Worm (Caenorhabditis elegans) whole organism, L2 larva: ENCODE results near the gene tag-290.

Experiments used
- C34F6.9 ChIP-seq: fragments of 150-350 bp; optimal IDR thresholded peaks from 2 replicates; lab custom pipeline; 2014; ENCODE audit warnings: missing biosample characterization, missing genetic modification characterization
- F13H6.1 ChIP-seq: sonication (generic microtip); optimal IDR thresholded peaks from 2 replicates; lab custom pipeline; 2016; ENCODE audit warnings: missing genetic modification characterization, missing compliant biosample characterization
- Y55F3AM.14 ChIP-seq: fragments of 200-800 bp; sonication (Bioruptor generic); optimal IDR thresholded peaks from 2 replicates; lab custom pipeline; 2018; ENCODE audit warnings: mild to moderate bottlenecking, missing genetic modification characterization, missing compliant biosample characterization
- ZK546.5 ChIP-seq: sonication (generic microtip); optimal IDR thresholded peaks from 2 replicates; lab custom pipeline; 2017; ENCODE audit warnings: missing biosample characterization, missing genetic modification characterization
- aly-2 ChIP-seq: fragments of 150-350 bp; optimal IDR thresholded peaks from 2 replicates; lab custom pipeline; 2014; ENCODE audit warnings: missing biosample characterization, missing genetic modification characterization
- blmp-1 ChIP-seq: sonication (generic microtip); optimal IDR thresholded peaks from 2 replicates; lab custom pipeline; 2017; ENCODE audit warnings: missing genetic modification characterization, mild to moderate bottlenecking, missing compliant biosample characterization, antibody characterized with exemption, moderate library complexity; ENCODE audit not compliant: insufficient read depth
- crh-2 ChIP-seq: sonication (generic microtip); optimal IDR thresholded peaks from 2 replicates; lab custom pipeline; 2017; ENCODE audit warnings: missing biosample characterization, missing genetic modification characterization
- elt-1 ChIP-seq: fragments of 150-350 bp; optimal IDR thresholded peaks from 2 replicates; lab custom pipeline; 2014; ENCODE audit warnings: missing biosample characterization, missing genetic modification characterization
- elt-3 ChIP-seq: sonication (generic microtip); optimal IDR thresholded peaks from 2 replicates; lab custom pipeline; 2017; ENCODE audit warnings: missing biosample characterization, missing genetic modification characterization
- gmeb-1 ChIP-seq: fragments of 150-350 bp; optimal IDR thresholded peaks from 2 replicates; lab custom pipeline; 2014; ENCODE audit warnings: missing biosample characterization, missing genetic modification characterization
- lin-11 ChIP-seq: fragments of 150-350 bp; sonication (generic microtip); optimal IDR thresholded peaks from 2 replicates; lab custom pipeline; 2014; ENCODE audit warnings: missing biosample characterization, missing genetic modification characterization, inconsistent platforms, mixed read lengths
- lin-13 ChIP-seq: fragments of 150-350 bp; optimal IDR thresholded peaks from 2 replicates; lab custom pipeline; 2014; ENCODE audit warnings: missing biosample characterization, missing genetic modification reagents, missing genetic modification characterization
- lsy-2 ChIP-seq, 2 experiments: fragments of 150-350 bp in 1 of 2; sonication (generic microtip) in 1 of 2; optimal IDR thresholded peaks; 2 replicates each; lab custom pipeline; 2014 to 2017; ENCODE audit warnings: missing biosample characterization in 2 of 2, missing genetic modification characterization in 2 of 2
- mab-5 ChIP-seq: fragments of 150-350 bp; optimal IDR thresholded peaks from 2 replicates; lab custom pipeline; 2014; ENCODE audit warnings: missing biosample characterization, missing genetic modification characterization
- mbf-1 ChIP-seq: sonication (generic microtip); optimal IDR thresholded peaks from 2 replicates; lab custom pipeline; 2017; ENCODE audit warnings: missing biosample characterization, missing genetic modification characterization
- nhr-10 ChIP-seq: sonication (generic microtip); optimal IDR thresholded peaks from 2 replicates; lab custom pipeline; 2017; ENCODE audit warnings: missing biosample characterization, missing genetic modification characterization
- nhr-11 ChIP-seq: fragments of 150-350 bp; optimal IDR thresholded peaks from 2 replicates; lab custom pipeline; 2014; ENCODE audit warnings: missing biosample characterization, missing genetic modification characterization
- nhr-12 ChIP-seq: fragments of 150-350 bp; optimal IDR thresholded peaks from 2 replicates; lab custom pipeline; 2014; ENCODE audit warnings: missing biosample characterization, missing genetic modification characterization
- nhr-129 ChIP-seq: fragments of 150-350 bp; optimal IDR thresholded peaks from 2 replicates; lab custom pipeline; 2014; ENCODE audit warnings: missing biosample characterization, missing genetic modification characterization
- nhr-23 ChIP-seq: fragments of 150-350 bp; optimal IDR thresholded peaks from 2 replicates; lab custom pipeline; 2014; ENCODE audit warnings: missing biosample characterization, missing genetic modification reagents, missing genetic modification characterization
- nhr-237 ChIP-seq: fragments of 150-350 bp; optimal IDR thresholded peaks from 2 replicates; lab custom pipeline; 2014; ENCODE audit warnings: missing biosample characterization, missing genetic modification characterization
- nhr-6 ChIP-seq: fragments of 150-350 bp; optimal IDR thresholded peaks from 2 replicates; lab custom pipeline; 2014; ENCODE audit warnings: missing biosample characterization, missing genetic modification characterization
- peb-1 ChIP-seq: fragments of 150-350 bp; optimal IDR thresholded peaks from 2 replicates; lab custom pipeline; 2014; ENCODE audit warnings: missing biosample characterization, missing genetic modification characterization
- skn-1 ChIP-seq: sonication (generic microtip); optimal IDR thresholded peaks from 2 replicates; lab custom pipeline; 2017; ENCODE audit warnings: missing biosample characterization, missing genetic modification characterization
- sma-3 ChIP-seq: sonication (generic microtip); optimal IDR thresholded peaks from 2 replicates; lab custom pipeline; 2016; ENCODE audit warnings: missing genetic modification reagents, missing genetic modification characterization, missing compliant biosample characterization
- sma-9 ChIP-seq, 2 experiments: fragments of 150-350 bp in 1 of 2; sonication (generic microtip) in 1 of 2; optimal IDR thresholded peaks; 2 replicates each; lab custom pipeline; 2014 to 2016; ENCODE audit warnings: missing genetic modification characterization in 2 of 2, mild to moderate bottlenecking in 1 of 2, missing biosample characterization in 1 of 2, missing compliant biosample characterization in 1 of 2, missing genetic modification reagents in 1 of 2, moderate library complexity in 1 of 2
- unc-39 ChIP-seq: fragments of 150-350 bp; optimal IDR thresholded peaks from 2 replicates; lab custom pipeline; 2014; ENCODE audit warnings: missing biosample characterization, missing genetic modification characterization
- unc-55 ChIP-seq: fragments of 150-350 bp; sonication (generic microtip); optimal IDR thresholded peaks from 3 replicates; lab custom pipeline; 2014; ENCODE audit warnings: missing biosample characterization, missing genetic modification reagents, missing genetic modification characterization
- unc-62 ChIP-seq: fragments of 150-350 bp; optimal IDR thresholded peaks from 2 replicates; lab custom pipeline; 2014; ENCODE audit warnings: missing biosample characterization, missing genetic modification reagents, missing genetic modification characterization
- zag-1 ChIP-seq: fragments of 150-350 bp; optimal IDR thresholded peaks from 2 replicates; lab custom pipeline; 2014; ENCODE audit warnings: missing biosample characterization, missing genetic modification characterization
- ztf-4 ChIP-seq: fragments of 150-350 bp; optimal IDR thresholded peaks from 2 replicates; lab custom pipeline; 2014; ENCODE audit warnings: missing biosample characterization, missing genetic modification characterization

tag-290 gene

DNA sequence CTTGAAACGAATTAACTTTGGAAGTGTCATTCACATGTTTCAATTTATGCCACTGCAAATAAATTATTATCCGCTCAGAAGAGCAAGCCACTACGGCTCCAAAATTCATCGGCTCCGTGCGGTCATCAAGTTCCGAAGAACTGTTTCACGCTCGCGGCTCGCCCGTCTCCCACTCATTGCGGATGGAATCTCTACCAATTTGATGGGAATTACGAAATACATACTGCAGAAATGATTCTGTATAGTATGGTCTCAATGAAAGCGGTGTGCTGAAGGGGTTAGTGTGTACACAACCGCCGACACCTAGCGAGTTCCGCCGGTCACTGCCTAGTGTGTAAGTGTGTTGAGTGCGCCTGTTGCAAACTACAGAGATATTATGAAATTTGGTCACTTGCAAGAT is 28.0 kb upstream of the tag-290 start (continued):
- TF ChIP-seq nhr-23 (tag; lab: Kevin White, UChicago): no peak
- TF ChIP-seq unc-55 (GFP tag; lab: Kevin White, UChicago): no peak
- TF ChIP-seq C34F6.9 (tag; lab: Kevin White, UChicago): no peak
- TF ChIP-seq elt-3 (tag; lab: Kevin White, UChicago): no peak
- no peak for TF ChIP-seq nhr-237 (tag; lab: Kevin White, UChicago)
- peak; percentile 84 for TF ChIP-seq sma-9 (GFP tag; optimal IDR thresholded peaks at IDR 0.05; lab: Kevin White, UChicago)
- TF ChIP-seq sma-9 (tag; optimal IDR thresholded peaks at IDR 0.05; lab: Kevin White, UChicago): no peak
- no peak for TF ChIP-seq aly-2 (tag; lab: Kevin White, UChicago)
- TF ChIP-seq nhr-11 (tag; lab: Kevin White, UChicago): no peak
- peak; percentile 75 for TF ChIP-seq sma-3 (GFP tag; lab: Kevin White, UChicago)
- TF ChIP-seq ZK546.5: no peak
- no peak for TF ChIP-seq lin-13 (GFP tag; lab: Kevin White, UChicago)
- TF ChIP-seq nhr-129: no peak
- TF ChIP-seq ztf-4 (tag; lab: Kevin White, UChicago): no peak
- no peak for TF ChIP-seq gmeb-1 (tag; lab: Kevin White, UChicago)
- TF ChIP-seq unc-62 (GFP tag; lab: Kevin White, UChicago): no peak
- no peak for TF ChIP-seq zag-1
- TF ChIP-seq nhr-12 (tag; lab: Kevin White, UChicago): no peak

DNA sequence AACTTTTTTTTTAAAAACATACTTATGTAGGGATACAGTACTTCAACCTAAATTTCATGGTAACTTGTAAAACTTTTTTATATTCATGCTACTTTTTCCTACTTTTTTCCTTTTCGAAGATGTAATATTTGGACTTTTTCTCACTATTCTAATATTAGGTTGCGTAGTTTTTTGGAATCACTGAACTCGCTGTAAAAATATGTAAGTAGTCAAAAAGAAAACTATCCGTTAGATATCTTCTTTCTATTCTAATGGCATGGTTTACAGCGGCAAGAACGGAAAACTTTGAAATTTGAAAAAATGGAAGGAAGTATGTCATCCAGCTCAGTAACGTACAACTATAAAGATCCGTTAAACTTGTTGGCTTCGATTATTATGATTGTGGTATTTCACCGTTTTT is 23.7 kb upstream of the tag-290 start, which contains the start of gene srx-82:
Gene srx-82 (plus strand): TSS at position 301 of the 400 bp plus-strand sequence.
- TF ChIP-seq lsy-2 (tag; optimal IDR thresholded peaks at IDR 0.05; lab: Kevin White, UChicago): no peak
- no peak for TF ChIP-seq skn-1 (tag; lab: Kevin White, UChicago)
- no peak for TF ChIP-seq elt-3 (tag; lab: Kevin White, UChicago)
- TF ChIP-seq, all 48 proteins: peak for 0

DNA sequence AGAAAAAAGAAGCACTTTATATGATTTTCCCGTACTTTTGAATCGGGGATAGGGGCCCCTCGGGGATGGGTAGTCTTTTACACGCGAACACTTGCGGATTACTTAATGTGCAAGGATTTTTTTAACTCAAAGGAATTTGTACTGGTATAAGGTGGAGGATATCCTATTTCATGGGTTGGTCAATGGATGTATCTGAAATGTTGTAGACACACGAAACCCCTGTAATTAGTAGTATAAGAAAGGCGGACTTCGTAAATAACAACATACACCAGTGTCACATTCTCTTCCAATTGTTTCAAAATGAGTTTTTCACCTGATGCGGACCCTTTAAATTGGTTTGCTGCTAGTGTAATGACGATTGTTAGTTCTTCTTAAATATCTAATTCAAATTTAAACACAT is 19.7 kb upstream of the tag-290 start, which contains the start of gene srx-80:
Gene srx-80 (plus strand): TSS at position 301 of the 400 bp plus-strand sequence.
- TF ChIP-seq nhr-12 (tag; lab: Kevin White, UChicago): no peak
- TF ChIP-seq lin-13 (GFP tag; lab: Kevin White, UChicago): no peak
- no peak for TF ChIP-seq nhr-11 (tag; lab: Kevin White, UChicago)
- no peak for TF ChIP-seq lin-11 (tag; lab: Kevin White, UChicago)
- TF ChIP-seq nhr-6: no peak
- TF ChIP-seq unc-39 (tag; lab: Kevin White, UChicago): no peak

DNA sequence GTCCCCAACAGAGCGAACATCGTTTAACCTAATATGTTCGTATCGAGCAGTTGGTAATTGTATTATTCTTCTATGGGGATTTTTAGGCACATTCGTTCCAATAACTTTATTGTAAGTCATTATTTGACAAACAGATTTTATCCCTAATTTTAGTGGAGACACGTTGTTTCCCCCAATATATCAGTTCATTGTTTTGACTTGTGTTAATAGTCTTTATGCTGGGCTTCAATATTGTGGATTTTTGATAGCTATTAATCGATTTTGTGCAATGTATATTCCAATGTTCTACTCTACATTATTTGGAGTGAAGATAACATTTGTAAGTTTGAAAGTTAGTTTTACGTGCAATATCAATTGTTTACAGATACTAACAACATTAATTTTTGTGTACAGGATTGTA is 19.2 kb upstream of the tag-290 start:
- TF ChIP-seq Y55F3AM.14 (no peak), C34F6.9 (tag; lab: Kevin White, UChicago) (no peak), elt-3 (tag; lab: Kevin White, UChicago) (no peak), lsy-2 (tag; optimal IDR thresholded peaks at IDR 0.05; lab: Kevin White, UChicago) (no peak), unc-55 (GFP tag; lab: Kevin White, UChicago) (no peak), unc-39 (tag; lab: Kevin White, UChicago) (no peak), F13H6.1 (tag; lab: Kevin White, UChicago) (no peak)

ce11 chrV:11598807-11599206 is 14.3 kb upstream of the tag-290 start, which contains the start of gene srx-84:
srx-84 (plus strand) TSS chrV:11599107.
- TF ChIP-seq nhr-12 (tag; lab: Kevin White, UChicago): no peak
- no peak for TF ChIP-seq mab-5 (tag; lab: Kevin White, UChicago)
- no peak for TF ChIP-seq elt-1 (tag; lab: Kevin White, UChicago)

DNA sequence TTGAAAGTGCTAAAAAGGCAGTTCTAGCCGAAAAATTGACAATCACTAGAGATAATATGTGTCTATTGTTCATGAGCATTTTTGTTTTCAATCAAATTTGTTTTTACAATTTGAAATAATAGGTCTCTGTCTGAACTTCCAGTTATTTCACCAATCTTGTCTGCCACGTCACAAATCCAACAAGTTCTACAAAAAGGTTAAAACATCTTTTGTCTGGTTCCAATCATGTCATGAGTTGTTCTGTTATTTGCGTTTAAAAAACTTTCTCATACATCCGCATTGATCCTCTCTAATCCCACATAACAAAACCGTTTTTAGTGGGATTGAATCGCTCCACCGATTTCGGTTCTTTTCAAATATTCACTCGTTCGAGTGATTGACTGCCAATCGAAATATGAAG is 12.3 kb upstream of the tag-290 start, which contains the start of gene F35B12.9:
Gene F35B12.9 (plus strand): TSS at position 372 of the 400 bp plus-strand sequence.
- no peak for TF ChIP-seq lin-13 (GFP tag; lab: Kevin White, UChicago)
- TF ChIP-seq crh-2 (tag; lab: Kevin White, UChicago): no peak
- TF ChIP-seq unc-39 (tag; lab: Kevin White, UChicago): no peak
- TF ChIP-seq nhr-129: no peak
- TF ChIP-seq skn-1 (tag; lab: Kevin White, UChicago): no peak
- no peak for TF ChIP-seq elt-1 (tag; lab: Kevin White, UChicago)
- no peak for TF ChIP-seq peb-1 (tag; lab: Kevin White, UChicago)
- no peak for TF ChIP-seq sma-9 (GFP tag; optimal IDR thresholded peaks at IDR 0.05; lab: Kevin White, UChicago)
- TF ChIP-seq sma-9 (tag; optimal IDR thresholded peaks at IDR 0.05; lab: Kevin White, UChicago): no peak
- TF ChIP-seq nhr-6: no peak
- no peak for TF ChIP-seq gmeb-1 (tag; lab: Kevin White, UChicago)
- no peak for TF ChIP-seq blmp-1
- no peak for TF ChIP-seq mab-5 (tag; lab: Kevin White, UChicago)
- TF ChIP-seq Y55F3AM.14: no peak
- no peak for TF ChIP-seq nhr-10 (tag; lab: Kevin White, UChicago)
- no peak for TF ChIP-seq zag-1
- TF ChIP-seq nhr-23 (tag; lab: Kevin White, UChicago): no peak
- TF ChIP-seq sma-3 (GFP tag; lab: Kevin White, UChicago): no peak
- TF ChIP-seq mbf-1: no peak
- TF ChIP-seq aly-2 (tag; lab: Kevin White, UChicago): no peak
